Worm (Caenorhabditis elegans): ENCODE data around the gene F42A6.6.

The F42A6.6 gene

DNA sequence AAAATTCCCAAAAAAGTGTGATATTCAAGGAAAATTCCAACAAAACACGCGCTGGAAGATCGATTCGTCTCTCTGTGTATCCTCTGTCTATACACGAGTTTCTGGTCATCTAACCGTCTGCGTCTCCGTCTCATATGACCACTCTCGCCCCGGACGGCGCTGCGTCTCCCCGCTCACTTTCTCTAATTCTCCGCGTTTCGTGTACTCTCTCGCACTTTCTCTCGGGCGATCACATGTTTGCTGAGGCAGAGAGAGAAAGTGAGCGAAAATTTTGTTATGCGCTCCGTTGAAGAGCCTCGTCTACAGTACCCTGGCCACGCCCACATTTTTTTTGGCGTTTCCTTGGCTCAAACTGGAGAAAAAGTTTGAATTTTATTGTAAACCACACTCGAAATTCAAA, 47.9 kb upstream of the F42A6.6 start (continued):
- peak; percentile 25 for TF ChIP-seq snpc-4 (tag; optimal IDR thresholded peaks at IDR 0.05)
- TF ChIP-seq nhr-6 (tag; optimal IDR thresholded peaks at IDR 0.05) = peak; percentile 72
- TF ChIP-seq fos-1 (tag; optimal IDR thresholded peaks at IDR 0.05) = peak; percentile 68
- TF ChIP-seq nhr-21 (tag; optimal IDR thresholded peaks at IDR 0.05) = peak; percentile 91
- peak; percentile 87 for TF ChIP-seq sma-3 (GFP tag; optimal IDR thresholded peaks at IDR 0.05)
- TF ChIP-seq gmeb-1 (tag; optimal IDR thresholded peaks at IDR 0.05) = peak; percentile 88
- peak; percentile 96 for TF ChIP-seq C34F6.9 (tag; optimal IDR thresholded peaks at IDR 0.05)
- TF ChIP-seq sma-9 (GFP tag; optimal IDR thresholded peaks at IDR 0.05) = peak; percentile 88
- no peak for TF ChIP-seq sma-9 (tag; optimal IDR thresholded peaks at IDR 0.05)
- TF ChIP-seq nhr-129 (tag; optimal IDR thresholded peaks at IDR 0.05) = peak; percentile 84
- no peak for TF ChIP-seq ztf-11 (tag; optimal IDR thresholded peaks at IDR 0.05)
- TF ChIP-seq lin-13 (GFP tag; optimal IDR thresholded peaks at IDR 0.05) = peak; percentile 81

DNA sequence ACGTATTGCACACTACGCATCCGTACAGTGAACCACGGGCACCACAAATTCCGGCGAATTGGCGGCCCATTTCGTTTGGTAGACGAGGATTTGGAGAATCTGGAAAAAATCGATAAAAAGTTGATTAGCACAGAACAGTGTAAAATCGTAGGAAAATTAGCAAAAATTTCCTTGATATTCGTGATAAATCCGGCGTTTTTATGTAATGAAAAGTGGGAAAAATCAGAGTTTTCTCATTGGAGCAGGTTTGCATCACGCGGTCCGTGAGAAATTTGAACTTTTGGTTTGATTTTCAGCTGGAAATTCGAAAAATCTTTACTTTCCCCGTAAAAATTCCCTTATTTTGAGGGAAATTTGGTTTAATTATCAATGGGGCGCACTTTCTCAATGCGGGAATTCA, 47.4 kb upstream of the F42A6.6 start, which contains the start of gene B0546.4:
TSS of gene B0546.4 (minus strand) at position 101 of the 400 bp plus-strand sequence.
- TF ChIP-seq nhr-23 (tag; optimal IDR thresholded peaks at IDR 0.05) (no peak), mab-5 (tag; optimal IDR thresholded peaks at IDR 0.05) (no peak), sma-9 (GFP tag; optimal IDR thresholded peaks at IDR 0.05) (no peak), sma-9 (tag; optimal IDR thresholded peaks at IDR 0.05) (no peak), sma-3 (GFP tag; optimal IDR thresholded peaks at IDR 0.05) (no peak), peb-1 (tag; optimal IDR thresholded peaks at IDR 0.05) (no peak), skn-1 (tag; optimal IDR thresholded peaks at IDR 0.05) (no peak), lin-13 (GFP tag; optimal IDR thresholded peaks at IDR 0.05) (no peak), mdl-1 (tag; optimal IDR thresholded peaks at IDR 0.05) (no peak), nhr-11 (tag; optimal IDR thresholded peaks at IDR 0.05) (no peak)

DNA sequence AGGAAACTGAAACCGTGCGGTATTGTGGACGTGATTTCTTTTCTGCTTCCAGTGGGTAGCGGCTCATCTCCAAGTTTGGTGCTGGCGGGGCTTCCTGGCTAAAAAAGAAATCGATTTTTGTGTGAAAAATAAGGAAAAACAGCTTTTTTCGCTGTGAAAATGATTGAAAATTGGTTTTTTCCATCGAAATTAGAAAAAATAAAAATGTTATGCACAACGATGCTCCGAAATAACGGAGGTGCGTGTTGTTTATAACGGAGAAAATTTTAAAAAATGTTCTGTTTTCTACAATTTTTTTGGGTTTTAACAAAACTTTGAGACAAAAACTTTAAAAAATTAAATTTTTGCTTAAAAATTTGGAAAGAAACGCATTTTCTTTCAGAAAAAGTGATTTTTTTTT, 46.5 kb upstream of the F42A6.6 start:
- TF ChIP-seq F13H6.1 (tag; optimal IDR thresholded peaks at IDR 0.05) = no peak
- TF ChIP-seq mab-5 (tag; optimal IDR thresholded peaks at IDR 0.05) = no peak
- no peak for TF ChIP-seq elt-1 (tag; optimal IDR thresholded peaks at IDR 0.05)
- TF ChIP-seq skn-1 (tag; optimal IDR thresholded peaks at IDR 0.05) = no peak
- TF ChIP-seq ama-1 (optimal IDR thresholded peaks at IDR 0.05) = no peak
- TF ChIP-seq snpc-4 (tag; optimal IDR thresholded peaks at IDR 0.05) = no peak
- no peak for TF ChIP-seq R02D3.7 (tag; optimal IDR thresholded peaks at IDR 0.05)
- TF ChIP-seq lin-39 (tag; optimal IDR thresholded peaks at IDR 0.05) = no peak
- no peak for TF ChIP-seq mdl-1 (tag; optimal IDR thresholded peaks at IDR 0.05)
- TF ChIP-seq unc-55 (GFP tag; optimal IDR thresholded peaks at IDR 0.05) = peak; percentile 16
- peak in 1 of 2 experiments; percentile 3 for TF ChIP-seq lsy-2 (tag; optimal IDR thresholded peaks at IDR 0.05)

DNA sequence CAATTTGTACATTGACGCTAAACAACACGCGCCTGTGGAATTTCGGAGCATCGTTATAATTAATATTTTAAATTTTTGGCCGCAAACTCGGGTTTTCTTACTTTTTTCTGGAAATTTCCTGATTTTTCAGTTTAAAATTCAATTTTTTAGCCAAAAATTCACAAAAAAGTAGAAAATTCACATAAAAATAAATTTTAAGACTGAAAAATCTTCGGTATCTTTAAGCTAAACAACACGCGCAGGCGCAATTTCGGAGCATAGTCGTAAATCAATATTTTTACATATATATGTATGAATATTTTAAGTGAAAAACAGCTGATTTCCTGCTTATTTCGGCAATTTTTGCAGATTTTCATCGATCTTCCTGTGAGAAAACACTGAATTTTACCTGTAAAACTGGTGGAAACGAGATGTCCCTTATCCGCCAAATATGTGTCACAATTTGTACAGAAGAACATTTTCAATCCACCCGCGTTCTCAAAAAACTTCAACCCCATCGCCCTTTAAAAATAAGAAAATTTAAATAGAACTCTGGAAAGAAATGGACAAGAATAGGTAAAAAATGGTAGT, 45.8 kb upstream of the F42A6.6 start, which contains the start of gene B0546.3:
TSS of gene B0546.3 (minus strand) at position 504 of the 570 bp plus-strand sequence.
- peak; percentile 71 for TF ChIP-seq ama-1 (optimal IDR thresholded peaks at IDR 0.05)
- TF ChIP-seq lsy-2 (tag; optimal IDR thresholded peaks at IDR 0.05) = peak in 1 of 2 experiments; percentile 19
- no peak for TF ChIP-seq lin-13 (GFP tag; optimal IDR thresholded peaks at IDR 0.05)
- TF ChIP-seq nhr-11 (tag; optimal IDR thresholded peaks at IDR 0.05) = no peak

DNA sequence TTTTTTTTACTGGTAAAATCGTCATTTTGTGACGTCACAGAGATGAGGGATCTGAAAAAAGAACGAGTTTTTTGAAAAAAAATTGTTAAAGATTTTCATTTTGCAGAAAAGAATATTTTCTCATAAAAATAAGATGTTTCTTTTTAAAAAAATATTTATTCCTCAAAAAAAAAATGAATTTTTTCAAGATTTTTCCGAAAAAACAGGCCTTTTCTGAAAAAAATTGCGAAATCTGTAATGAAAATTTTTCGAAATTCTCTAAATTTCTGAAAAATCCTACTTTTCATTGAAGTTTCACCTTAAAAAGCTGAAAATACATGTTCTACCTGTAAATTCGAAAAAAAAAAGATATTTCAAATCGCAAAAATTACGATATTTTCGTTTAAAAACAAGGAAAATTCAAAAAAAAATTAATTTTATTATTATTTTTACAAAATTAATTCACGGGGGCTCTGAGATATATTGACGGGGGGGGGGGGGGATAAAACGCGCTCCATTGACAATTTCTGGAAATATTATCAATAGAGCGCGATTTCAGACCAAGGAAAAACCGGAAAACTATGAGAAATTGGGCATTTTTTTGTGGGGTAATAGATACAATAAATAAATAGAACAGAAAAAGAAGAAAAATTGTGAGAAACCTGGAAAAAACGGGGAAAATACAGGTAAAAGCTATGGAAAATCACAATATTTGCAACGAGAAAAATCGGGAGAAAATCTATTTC, 41.6 kb upstream of the F42A6.6 start, which contains the start of gene otub-4:
TSS of gene otub-4 (minus strand) at position 51 of the 725 bp plus-strand sequence.
- no peak for TF ChIP-seq ceh-82 (tag; optimal IDR thresholded peaks at IDR 0.05)
- TF ChIP-seq unc-55 (GFP tag; optimal IDR thresholded peaks at IDR 0.05) = peak; percentile 15

DNA sequence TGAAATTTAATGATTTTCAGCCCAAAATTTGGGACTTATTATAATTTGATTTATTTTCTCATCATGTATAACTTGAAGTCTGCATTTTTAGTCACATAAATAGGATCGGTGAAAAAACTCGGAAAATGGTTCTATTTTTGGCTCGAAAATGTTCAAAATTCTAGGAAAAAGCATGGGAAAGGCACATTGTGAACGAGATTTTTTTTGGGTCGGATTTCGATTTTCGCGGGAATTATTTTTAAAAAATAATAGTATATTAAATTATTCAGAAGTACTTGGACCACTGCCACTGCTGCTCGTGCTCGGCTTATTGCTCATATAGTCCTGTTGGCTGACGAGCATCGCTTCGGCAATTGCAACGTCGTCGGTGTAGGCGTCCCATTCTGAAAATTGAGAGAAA, 36.7 kb upstream of the F42A6.6 start:
- TF ChIP-seq lin-13 (GFP tag; optimal IDR thresholded peaks at IDR 0.05) (no peak), gmeb-1 (tag; optimal IDR thresholded peaks at IDR 0.05) (peak; percentile 2), unc-62 (GFP tag; optimal IDR thresholded peaks at IDR 0.05) (no peak), unc-55 (GFP tag; optimal IDR thresholded peaks at IDR 0.05) (no peak), lin-39 (tag; optimal IDR thresholded peaks at IDR 0.05) (no peak)

DNA sequence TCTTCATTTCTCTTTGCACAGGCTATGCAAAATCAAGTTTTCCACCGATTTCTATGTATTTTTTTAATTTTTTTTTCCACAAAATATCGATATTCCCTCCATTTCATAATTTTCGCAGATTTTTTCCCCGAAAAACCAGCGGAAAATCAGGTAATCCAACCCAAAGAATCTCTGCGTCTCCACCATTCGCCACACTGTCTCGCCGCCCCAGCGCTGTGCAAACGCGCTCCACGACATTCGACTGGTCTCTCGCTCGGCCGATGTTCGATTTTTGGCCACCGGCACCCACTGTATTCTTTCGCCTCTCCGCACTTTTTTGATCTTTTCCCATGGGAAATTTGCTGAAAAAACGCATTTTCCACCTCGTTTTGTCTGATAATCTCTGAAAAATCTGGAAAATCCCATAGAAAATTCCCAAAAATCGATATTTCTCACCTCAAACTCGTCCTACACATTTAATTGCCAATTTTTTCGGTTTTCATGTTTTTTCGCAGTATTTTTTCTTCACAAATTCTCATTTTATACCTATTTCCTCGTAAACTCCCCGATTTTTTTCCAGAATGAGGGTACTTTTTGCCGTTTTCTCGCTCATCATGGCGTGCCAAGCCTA, 32.1 kb upstream of the F42A6.6 start, which contains the start of gene vha-19:
TSS of gene vha-19 (plus strand) at position 560 of the 610 bp plus-strand sequence.
- TF ChIP-seq fos-1 (tag; optimal IDR thresholded peaks at IDR 0.05) = peak; percentile 8
- TF ChIP-seq C34F6.9 (tag; optimal IDR thresholded peaks at IDR 0.05) = peak; percentile 11
- TF ChIP-seq gmeb-1 (tag; optimal IDR thresholded peaks at IDR 0.05) = no peak
- peak in 1 of 2 experiments; percentile 42 for TF ChIP-seq lsy-2 (tag; optimal IDR thresholded peaks at IDR 0.05)
- TF ChIP-seq snpc-4 (tag; optimal IDR thresholded peaks at IDR 0.05) = no peak
- no peak for TF ChIP-seq ztf-4 (tag; optimal IDR thresholded peaks at IDR 0.05)
- peak; percentile 34 for TF ChIP-seq unc-55 (GFP tag; optimal IDR thresholded peaks at IDR 0.05)
- TF ChIP-seq crh-2 (tag; optimal IDR thresholded peaks at IDR 0.05) = peak; percentile 20
- no peak for TF ChIP-seq ztf-1 (GFP tag; conservative IDR thresholded peaks at IDR 0.05)
- TF ChIP-seq blmp-1 (tag; optimal IDR thresholded peaks at IDR 0.05; ENCODE audit: insufficient read depth) = no peak

Data from whole organism, L2 larva.